Fruit fly (Drosophila melanogaster): Measurements from ENCODE around the gene crn.

Gene crn

DNA sequence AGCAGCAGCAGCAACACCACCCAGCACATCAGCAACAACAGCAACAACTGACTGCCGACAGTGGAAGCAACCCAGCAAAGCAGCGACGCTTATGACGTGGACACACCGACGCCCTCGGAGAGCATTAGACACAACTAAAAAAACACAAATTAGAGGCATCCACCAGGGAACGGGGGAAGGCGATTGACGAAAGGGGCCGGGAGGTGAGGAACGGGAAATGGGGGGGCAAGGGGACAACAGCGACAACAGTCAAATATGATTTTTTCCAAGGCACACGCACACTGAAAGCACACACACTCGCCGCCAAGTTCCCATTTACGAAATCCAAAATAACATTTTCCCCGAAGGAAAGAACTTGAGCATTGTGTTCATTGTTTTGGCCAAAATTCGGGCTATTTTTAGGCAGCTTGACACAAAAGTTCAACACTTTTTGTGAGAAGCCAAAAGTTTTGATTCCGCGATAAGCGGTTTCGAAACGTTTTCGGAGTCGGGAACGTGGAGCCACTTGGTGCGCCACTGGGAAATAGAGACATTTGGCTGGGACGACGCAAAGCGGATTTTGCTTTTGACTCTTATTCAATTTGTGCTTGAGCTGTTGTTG lies 41.0 kb downstream of the crn start (continued):
- TF ChIP-seq hbn (GFP tag; IDR thresholded peaks at IDR 0.05; ENCODE audit: partially characterized antibody) (no peak), btn (GFP tag; optimal IDR thresholded peaks at IDR 0.05) (no peak), maf-S (GFP tag; optimal IDR thresholded peaks at IDR 0.05) (no peak), fd96Cb (tag; optimal IDR thresholded peaks at IDR 0.05) (no peak), CG30403 (GFP tag; optimal IDR thresholded peaks at IDR 0.05) (no peak), pnt (GFP tag; optimal IDR thresholded peaks at IDR 0.05) (no peak), CG2120 (GFP tag; optimal IDR thresholded peaks at IDR 0.05) (peak; percentile 23), al (GFP tag; IDR thresholded peaks at IDR 0.05) (peak; percentile 24; the same call in 1 of the 2 replicates), CG12071 (GFP tag; optimal IDR thresholded peaks at IDR 0.05) (no peak), jumu (GFP tag; optimal IDR thresholded peaks at IDR 0.05) (no peak), dati (GFP tag; IDR thresholded peaks at IDR 0.05) (no peak), CG1832 (GFP tag; optimal IDR thresholded peaks at IDR 0.05) (no peak), unpg (GFP tag; optimal IDR thresholded peaks at IDR 0.05) (no peak), CG7372 (GFP tag; IDR thresholded peaks at IDR 0.05) (no peak), Gug (GFP tag; IDR thresholded peaks at IDR 0.05) (peak; percentile 31; the same call in 2 of the 4 replicates), slbo (GFP tag; IDR thresholded peaks at IDR 0.05) (peak; percentile 42), vnd (GFP tag; IDR thresholded peaks at IDR 0.05; ENCODE audit: partially characterized antibody) (no peak), CG6254 (GFP tag; optimal IDR thresholded peaks at IDR 0.05) (no peak), CG16815 (GFP tag; optimal IDR thresholded peaks at IDR 0.05) (no peak), CG18476 (GFP tag; optimal IDR thresholded peaks at IDR 0.05) (no peak), CG10274 (GFP tag; optimal IDR thresholded peaks at IDR 0.05) (no peak), zf30C (GFP tag; optimal IDR thresholded peaks at IDR 0.05) (no peak), lilli (GFP tag; optimal IDR thresholded peaks at IDR 0.05) (peak; percentile 13), CG18619 (GFP tag; optimal IDR thresholded peaks at IDR 0.05) (no peak), tx (GFP tag; optimal IDR thresholded peaks at IDR 0.05) (no peak), gce (GFP tag; IDR thresholded peaks at IDR 0.05) (no peak), BtbVII (GFP tag; optimal IDR thresholded peaks at IDR 0.05) (no peak), CG4404 (GFP tag; IDR thresholded peaks at IDR 0.05) (0 out of 2 replicates have a peak, but pooled peaks have one; percentile 27), CG12155 (GFP tag; optimal IDR thresholded peaks at IDR 0.05) (no peak), HLH4C (GFP tag; IDR thresholded peaks at IDR 0.05; ENCODE audit: partially characterized antibody) (no peak), Abd-B (GFP tag; optimal IDR thresholded peaks at IDR 0.05) (no peak), ci (GFP tag; IDR thresholded peaks at IDR 0.05) (no peak), p53 (GFP tag; optimal IDR thresholded peaks at IDR 0.05) (no peak), Hr78 (GFP tag; optimal IDR thresholded peaks at IDR 0.05) (no peak), CG14014 (GFP tag; IDR thresholded peaks at IDR 0.05) (0 out of 2 replicates have a peak, but pooled peaks have one; percentile 13), gcm2 (GFP tag; optimal IDR thresholded peaks at IDR 0.05) (no peak), Aef1 (GFP tag; IDR thresholded peaks at IDR 0.05) (peak; percentile 47; the same call in 2 of the 3 replicates), CG1792 (GFP tag; optimal IDR thresholded peaks at IDR 0.05) (no peak), zen2 (GFP tag; IDR thresholded peaks at IDR 0.05; ENCODE audit: partially characterized antibody) (no peak), CkIIα-i1 (GFP tag; IDR thresholded peaks at IDR 0.05) (no peak), CG11504 (tag; optimal IDR thresholded peaks at IDR 0.05) (peak; percentile 38), mam (GFP tag; optimal IDR thresholded peaks at IDR 0.05) (peak; percentile 17), pita (GFP tag; optimal IDR thresholded peaks at IDR 0.05) (no peak), CG17912 (GFP tag; optimal IDR thresholded peaks at IDR 0.05) (no peak), CG12942 (GFP tag; optimal IDR thresholded peaks at IDR 0.05) (no peak), Antp (GFP tag; optimal IDR thresholded peaks at IDR 0.05) (no peak), Dip2 (GFP tag; IDR thresholded peaks at IDR 0.05) (no peak), Rx (GFP tag; IDR thresholded peaks at IDR 0.05) (no peak), Sry-β (GFP tag; optimal IDR thresholded peaks at IDR 0.05) (no peak), amos (GFP tag; IDR thresholded peaks at IDR 0.05; ENCODE audit: partially characterized antibody) (no peak)
